Worm (Caenorhabditis elegans): ENCODE results near the gene C15F1.5.

ce11 chrII:6965573-6965972 lies 4.8 kb downstream of the C15F1.5 start, which contains the start of gene tra-2:
- TF ChIP-seq nhr-25 (tag; optimal IDR thresholded peaks at IDR 0.05) (no peak), R02D3.7 (tag; optimal IDR thresholded peaks at IDR 0.05) (no peak), ama-1 (optimal IDR thresholded peaks at IDR 0.05) (no peak), lin-13 (GFP tag; optimal IDR thresholded peaks at IDR 0.05) (no peak), aly-2 (tag; optimal IDR thresholded peaks at IDR 0.05) (no peak), alr-1 (tag; optimal IDR thresholded peaks at IDR 0.05) (no peak)
